Worm (Caenorhabditis elegans) whole organism, L3 larva: ENCODE measurements around the gene F49C12.4.

Experiments used
- fos-1 ChIP-seq: fragments of 150-350 bp; optimal IDR thresholded peaks from 2 replicates; lab custom pipeline; 2014; ENCODE audit warnings: missing biosample characterization, missing genetic modification characterization
- skn-1 ChIP-seq: fragments of 150-350 bp; optimal IDR thresholded peaks from 2 replicates; lab custom pipeline; 2014; ENCODE audit warnings: missing biosample characterization, missing genetic modification characterization
- unc-62 ChIP-seq: fragments of 150-350 bp; sonication (generic microtip); optimal IDR thresholded peaks from 4 replicates; lab custom pipeline; 2014; ENCODE audit warnings: missing biosample characterization, missing genetic modification reagents, missing genetic modification characterization

ce11 chrIV:9262295-9262694, 41.6 kb downstream of the F49C12.4 start:
- TF ChIP-seq fos-1 (tag; lab: Kevin White, UChicago) (no peak), skn-1 (tag; lab: Kevin White, UChicago) (no peak), unc-62 (no peak)
